Worm (Caenorhabditis elegans) whole organism, L3 larva: ENCODE measurements around the gene R09B5.11.

Experiments used
- aly-2 ChIP-seq: fragments of 150-350 bp; optimal IDR thresholded peaks from 2 replicates; lab custom pipeline; 2014; ENCODE audit warnings: missing biosample characterization, missing genetic modification characterization
- ama-1 ChIP-seq: fragments of 150-350 bp; optimal IDR thresholded peaks from 2 replicates; lab custom pipeline; 2018
- ceh-16 ChIP-seq: sonication (generic microtip); optimal IDR thresholded peaks from 2 replicates; lab custom pipeline; 2017; ENCODE audit warnings: missing biosample characterization, missing genetic modification characterization
- ceh-28 ChIP-seq: fragments of 150-350 bp; optimal IDR thresholded peaks from 2 replicates; lab custom pipeline; 2014; ENCODE audit warnings: missing biosample characterization, missing genetic modification reagents, missing genetic modification characterization
- ceh-9 ChIP-seq: sonication (generic microtip); optimal IDR thresholded peaks from 2 replicates; lab custom pipeline; 2018; ENCODE audit warnings: missing biosample characterization, missing genetic modification characterization
- egl-27 ChIP-seq: sonication (generic microtip); optimal IDR thresholded peaks from 4 replicates; lab custom pipeline; 2017; ENCODE audit warnings: missing biosample characterization, missing genetic modification reagents, missing genetic modification characterization
- egl-5 ChIP-seq: fragments of 150-350 bp; optimal IDR thresholded peaks from 2 replicates; lab custom pipeline; 2017; ENCODE audit warnings: missing biosample characterization, missing genetic modification reagents, missing genetic modification characterization, inconsistent platforms
- elt-1 ChIP-seq: fragments of 150-350 bp; optimal IDR thresholded peaks from 2 replicates; lab custom pipeline; 2014; ENCODE audit warnings: missing biosample characterization, missing genetic modification characterization
- elt-2 ChIP-seq: sonication (generic microtip); optimal IDR thresholded peaks from 2 replicates; lab custom pipeline; 2016; ENCODE audit warnings: missing genetic modification reagents, mild to moderate bottlenecking, missing genetic modification characterization, missing compliant biosample characterization
- eor-1 ChIP-seq, 2 experiments: fragments of 150-350 bp; optimal IDR thresholded peaks; 2 replicates each; lab custom pipeline; 2014 to 2018; ENCODE audit warnings: missing biosample characterization in 2 of 2, missing genetic modification characterization in 2 of 2
- fkh-10 ChIP-seq: sonication (generic microtip); optimal IDR thresholded peaks from 2 replicates; lab custom pipeline; 2017; ENCODE audit warnings: missing biosample characterization, missing genetic modification reagents, missing genetic modification characterization
- hmg-11 ChIP-seq: sonication (generic microtip); optimal IDR thresholded peaks from 2 replicates; lab custom pipeline; 2016; ENCODE audit warnings: missing genetic modification characterization, missing compliant biosample characterization
- jun-1 ChIP-seq: fragments of 150-350 bp; optimal IDR thresholded peaks from 2 replicates; lab custom pipeline; 2014; ENCODE audit warnings: missing biosample characterization, missing genetic modification reagents, missing genetic modification characterization
- lin-15B ChIP-seq: fragments of 150-350 bp; optimal IDR thresholded peaks from 2 replicates; lab custom pipeline; 2014; ENCODE audit warnings: missing biosample characterization, missing genetic modification characterization
- lin-39 ChIP-seq: fragments of 150-350 bp; optimal IDR thresholded peaks from 2 replicates; lab custom pipeline; 2018; ENCODE audit warnings: missing biosample characterization, missing genetic modification reagents, missing genetic modification characterization
- mdl-1 ChIP-seq: fragments of 150-350 bp; optimal IDR thresholded peaks from 2 replicates; lab custom pipeline; 2014; ENCODE audit warnings: missing biosample characterization, missing genetic modification characterization
- nfya-1 ChIP-seq: sonication (generic microtip); optimal IDR thresholded peaks from 2 replicates; lab custom pipeline; 2017; ENCODE audit warnings: missing genetic modification characterization, mild to moderate bottlenecking, missing compliant biosample characterization, antibody characterized with exemption, moderate library complexity; ENCODE audit not compliant: insufficient read depth
- nhr-11 ChIP-seq: fragments of 150-350 bp; optimal IDR thresholded peaks from 2 replicates; lab custom pipeline; 2014; ENCODE audit warnings: missing biosample characterization, missing genetic modification characterization
- nhr-12 ChIP-seq: fragments of 150-350 bp; optimal IDR thresholded peaks from 2 replicates; lab custom pipeline; 2014; ENCODE audit warnings: missing biosample characterization, missing genetic modification characterization
- nhr-23 ChIP-seq: fragments of 150-350 bp; optimal IDR thresholded peaks from 2 replicates; lab custom pipeline; 2014; ENCODE audit warnings: missing biosample characterization, missing genetic modification reagents, missing genetic modification characterization
- nhr-237 ChIP-seq: fragments of 150-350 bp; optimal IDR thresholded peaks from 2 replicates; lab custom pipeline; 2014; ENCODE audit warnings: missing biosample characterization, missing genetic modification characterization
- nhr-25 ChIP-seq: sonication (generic microtip); optimal IDR thresholded peaks from 2 replicates; lab custom pipeline; 2017; ENCODE audit warnings: missing biosample characterization, missing genetic modification characterization
- nhr-43 ChIP-seq: sonication (generic microtip); optimal IDR thresholded peaks from 2 replicates; lab custom pipeline; 2016; ENCODE audit warnings: mild to moderate bottlenecking, missing genetic modification characterization, missing compliant biosample characterization; ENCODE audit not compliant: poor library complexity, severe bottlenecking
- nhr-67 ChIP-seq: fragments of 150-350 bp; optimal IDR thresholded peaks from 2 replicates; lab custom pipeline; 2014; ENCODE audit warnings: missing biosample characterization, missing genetic modification characterization
- nhr-76 ChIP-seq: fragments of 150-350 bp; sonication (generic microtip); optimal IDR thresholded peaks from 5 replicates; lab custom pipeline; 2014; ENCODE audit warnings: missing biosample characterization, missing genetic modification characterization
- nhr-77 ChIP-seq: fragments of 150-350 bp; optimal IDR thresholded peaks from 2 replicates; lab custom pipeline; 2014; ENCODE audit warnings: missing biosample characterization, missing genetic modification characterization
- pha-4 ChIP-seq: fragments of 150-350 bp; optimal IDR thresholded peaks from 2 replicates; lab custom pipeline; 2014; ENCODE audit warnings: missing biosample characterization, missing genetic modification reagents, missing genetic modification characterization
- pqm-1 ChIP-seq: fragments of 150-350 bp; optimal IDR thresholded peaks from 2 replicates; lab custom pipeline; 2017; ENCODE audit warnings: missing biosample characterization, missing genetic modification characterization, inconsistent platforms
- skn-1 ChIP-seq: fragments of 150-350 bp; optimal IDR thresholded peaks from 2 replicates; lab custom pipeline; 2014; ENCODE audit warnings: missing biosample characterization, missing genetic modification characterization
- snpc-4 ChIP-seq: fragments of 150-350 bp; optimal IDR thresholded peaks from 2 replicates; lab custom pipeline; 2014; ENCODE audit warnings: missing biosample characterization, missing genetic modification characterization
- tbx-2 ChIP-seq: sonication (generic microtip); optimal IDR thresholded peaks from 2 replicates; lab custom pipeline; 2016; ENCODE audit warnings: mild to moderate bottlenecking, missing genetic modification characterization, missing compliant biosample characterization
- unc-62 ChIP-seq: fragments of 150-350 bp; sonication (generic microtip); optimal IDR thresholded peaks from 4 replicates; lab custom pipeline; 2014; ENCODE audit warnings: missing biosample characterization, missing genetic modification reagents, missing genetic modification characterization
- zag-1 ChIP-seq: fragments of 150-350 bp; optimal IDR thresholded peaks from 2 replicates; lab custom pipeline; 2014; ENCODE audit warnings: missing biosample characterization, missing genetic modification characterization
- ztf-4 ChIP-seq: fragments of 150-350 bp; optimal IDR thresholded peaks from 2 replicates; lab custom pipeline; 2014; ENCODE audit warnings: missing biosample characterization, missing genetic modification characterization

Gene R09B5.11

DNA sequence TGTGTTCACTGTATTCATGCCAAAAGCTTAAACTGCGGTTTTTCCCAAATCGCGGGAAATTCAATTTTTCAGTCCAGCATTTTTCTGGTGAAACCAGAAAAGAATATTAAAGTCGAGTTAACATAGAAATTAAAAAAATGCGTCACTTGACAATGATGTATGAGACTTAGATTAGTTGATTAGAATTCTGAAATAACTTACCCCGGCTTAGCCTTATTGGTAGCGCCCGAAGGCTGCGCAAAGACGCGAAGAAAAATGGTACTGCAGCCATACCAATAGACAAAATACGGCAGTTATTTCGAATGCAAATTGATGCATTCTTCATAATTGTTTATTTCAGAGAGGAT is 5.6 kb upstream of the R09B5.11 start:
- TF ChIP-seq snpc-4 (tag; lab: Kevin White, UChicago), result no peak
- TF ChIP-seq ama-1 (lab: Kevin White, UChicago), result no peak

DNA sequence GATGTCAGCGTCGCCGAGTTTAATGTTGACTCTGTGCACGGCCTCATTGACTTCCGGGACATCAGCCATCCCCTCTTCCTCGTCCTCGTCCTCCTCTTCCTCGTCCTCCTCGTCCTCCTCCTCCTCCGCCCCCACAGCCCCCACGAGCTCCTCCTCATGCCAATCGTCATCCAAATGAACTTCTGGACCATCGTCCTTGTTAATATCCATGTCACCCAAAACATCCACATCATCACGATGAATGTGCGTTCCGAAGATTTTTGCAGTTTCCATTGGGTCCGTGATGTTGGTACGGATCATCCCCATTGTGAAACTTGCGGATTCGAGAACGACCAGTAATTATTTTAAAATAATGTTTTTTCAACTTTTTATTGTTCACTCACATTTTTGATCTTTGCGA is 4.6 kb upstream of the R09B5.11 start:
- no peak for TF ChIP-seq ztf-4 (tag; lab: Kevin White, UChicago)
- TF ChIP-seq nhr-23 (tag; lab: Kevin White, UChicago), result no peak
- TF ChIP-seq nhr-12 (tag; lab: Kevin White, UChicago), result no peak
- no peak for TF ChIP-seq lin-15B (tag; lab: Kevin White, UChicago)
- TF ChIP-seq jun-1 (tag; lab: Kevin White, UChicago), result no peak
- no peak for TF ChIP-seq hmg-11 (tag; lab: Kevin White, UChicago)
- TF ChIP-seq zag-1 (tag; lab: Kevin White, UChicago), result no peak
- no peak for TF ChIP-seq snpc-4 (tag; lab: Kevin White, UChicago)
- no peak for TF ChIP-seq eor-1 (tag; optimal IDR thresholded peaks at IDR 0.05; lab: Kevin White, UChicago)
- TF ChIP-seq nhr-76 (tag; lab: Kevin White, UChicago), result no peak
- no peak for TF ChIP-seq nhr-11 (tag; lab: Kevin White, UChicago)
- no peak for TF ChIP-seq nhr-237
- TF ChIP-seq tbx-2 (tag; lab: Kevin White, UChicago), result no peak
- TF ChIP-seq ceh-28 (tag; lab: Kevin White, UChicago), result no peak
- no peak for TF ChIP-seq elt-1 (tag; lab: Kevin White, UChicago)
- no peak for TF ChIP-seq egl-5 (tag; lab: Kevin White, UChicago)
- no peak for TF ChIP-seq aly-2 (tag; lab: Kevin White, UChicago)

DNA sequence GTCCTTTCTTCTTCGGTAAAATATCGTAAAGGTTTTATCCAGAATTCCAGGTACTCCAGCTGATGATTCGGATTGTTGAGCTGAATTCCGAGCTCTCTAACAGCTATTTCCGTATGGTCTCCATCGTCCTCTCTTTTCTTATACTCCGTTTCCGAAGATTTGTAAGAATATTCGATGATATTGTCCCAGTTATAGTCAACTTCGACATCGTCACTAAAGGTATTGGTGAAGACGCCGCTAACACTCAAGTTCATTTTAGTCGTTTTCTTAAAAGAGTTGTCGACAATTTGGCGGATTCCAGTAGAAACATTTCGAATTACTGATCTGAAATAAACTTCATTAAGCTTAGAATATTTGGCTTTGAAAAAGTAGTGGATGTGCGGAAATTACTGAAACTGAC is 3.9 kb upstream of the R09B5.11 start:
- no peak for TF ChIP-seq nhr-11 (tag; lab: Kevin White, UChicago)
- TF ChIP-seq egl-5 (tag; lab: Kevin White, UChicago), result no peak
- no peak for TF ChIP-seq nhr-43 (tag; lab: Kevin White, UChicago)
- no peak for TF ChIP-seq nhr-77 (tag; lab: Kevin White, UChicago)
- no peak for TF ChIP-seq egl-27
- TF ChIP-seq tbx-2 (tag; lab: Kevin White, UChicago), result no peak
- TF ChIP-seq nhr-25 (tag; lab: Kevin White, UChicago), result no peak
- no peak for TF ChIP-seq unc-62 (GFP tag; lab: Kevin White, UChicago)
- TF ChIP-seq nhr-76 (tag; lab: Kevin White, UChicago), result no peak
- TF ChIP-seq mdl-1 (tag; lab: Kevin White, UChicago), result no peak
- no peak for TF ChIP-seq pqm-1 (tag; lab: Kevin White, UChicago)
- no peak for TF ChIP-seq skn-1
- TF ChIP-seq, all 47 proteins: peak for 0

- TF ChIP-seq elt-2 (tag; lab: Kevin White, UChicago), result no peak
- peak; percentile 40 for TF ChIP-seq nhr-23 (tag; lab: Kevin White, UChicago)
- no peak for TF ChIP-seq pha-4 (tag; lab: Kevin White, UChicago)
Measured at ce11 chrV:1438205-1438604, 800 bp upstream of the R09B5.11 start.

DNA sequence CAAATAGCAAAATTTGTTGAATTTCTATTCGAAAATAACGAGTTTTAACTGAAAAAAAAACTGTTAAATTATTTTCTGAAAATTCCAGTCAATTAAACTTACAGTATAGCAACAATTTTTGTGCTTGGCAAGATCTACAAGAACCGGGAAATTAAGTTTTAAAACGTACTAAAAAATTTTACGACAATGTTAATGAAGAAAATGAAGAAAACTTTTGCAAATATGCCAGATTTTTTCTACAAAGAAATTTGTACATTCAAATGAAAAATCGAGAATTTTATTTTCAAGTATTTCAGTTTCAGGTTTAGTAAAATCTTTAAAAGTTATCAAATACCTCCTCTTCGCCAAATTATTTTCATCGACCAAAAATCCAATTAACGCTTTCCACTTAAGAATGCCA is 3.0 kb downstream of the R09B5.11 start, which contains the start of gene cnc-11:
TSS of gene cnc-11 (plus strand) at position 301 of the 400 bp plus-strand sequence.
- no peak for TF ChIP-seq ceh-9
- no peak for TF ChIP-seq unc-62 (GFP tag; lab: Kevin White, UChicago)

DNA sequence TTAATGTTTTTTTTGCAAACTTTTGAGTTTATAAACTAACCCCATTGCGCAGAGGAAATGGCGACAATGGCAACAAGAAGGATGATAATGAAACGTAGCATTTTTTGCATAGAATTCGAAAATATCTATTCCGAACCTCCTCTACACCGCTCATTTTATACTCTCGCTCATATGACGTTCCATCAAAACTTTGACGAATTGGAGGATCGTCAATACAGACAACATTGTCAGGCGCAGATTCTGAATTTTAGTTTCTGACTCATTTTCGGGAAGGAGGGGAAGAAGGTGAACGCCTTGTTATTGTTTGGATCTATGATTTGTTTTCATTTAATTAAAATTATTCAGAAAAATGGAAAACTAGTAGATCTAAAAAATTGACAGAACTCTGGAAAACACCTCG is 5.2 kb downstream of the R09B5.11 start, which contains the start of gene cnc-1:
TSS of gene cnc-1 (minus strand) at position 101 of the 400 bp plus-strand sequence.
- TF ChIP-seq nhr-76 (tag; lab: Kevin White, UChicago), result no peak
- no peak for TF ChIP-seq aly-2 (tag; lab: Kevin White, UChicago)
- TF ChIP-seq fkh-10 (GFP tag; lab: Kevin White, UChicago), result no peak
- no peak for TF ChIP-seq snpc-4 (tag; lab: Kevin White, UChicago)
- no peak for TF ChIP-seq nfya-1 (tag; lab: Kevin White, UChicago)
- TF ChIP-seq nhr-67 (tag; lab: Kevin White, UChicago), result no peak
- no peak for TF ChIP-seq lin-39 (tag; lab: Kevin White, UChicago)
- TF ChIP-seq nhr-77 (tag; lab: Kevin White, UChicago), result no peak
- no peak for TF ChIP-seq ceh-16
- no peak for TF ChIP-seq tbx-2 (tag; lab: Kevin White, UChicago)
- no peak for TF ChIP-seq nhr-12 (tag; lab: Kevin White, UChicago)
- no peak for TF ChIP-seq ztf-4 (tag; lab: Kevin White, UChicago)
- TF ChIP-seq nhr-237, result no peak
- no peak for TF ChIP-seq jun-1 (tag; lab: Kevin White, UChicago)
- no peak for TF ChIP-seq eor-1 (tag; optimal IDR thresholded peaks at IDR 0.05; lab: Kevin White, UChicago)
